Fruit fly (Drosophila melanogaster) whole organism, embryonic: ENCODE results near the gene CG43797.

Experiments
- Abd-B ChIP-seq: fragments of 200-800 bp; sonication (Bioruptor generic); optimal IDR thresholded peaks from 2 replicates; lab custom pipeline; 2018; ENCODE audit warnings: missing biosample characterization, mild to moderate bottlenecking, missing genetic modification characterization, moderate library complexity
- CG10267 ChIP-seq: fragments of 200-800 bp; sonication (Bioruptor generic); optimal IDR thresholded peaks from 2 replicates; lab custom pipeline; 2018; ENCODE audit warnings: missing biosample characterization, mild to moderate bottlenecking, missing genetic modification characterization, moderate library complexity
- CG11093 ChIP-seq: fragments of 200-800 bp; sonication (Bioruptor generic); IDR thresholded peaks from 3 replicates; pipeline ENCODE4 v1.3.6; 2022; ENCODE audit warnings: missing biosample characterization, missing genetic modification characterization
- CG13424 ChIP-seq: fragments of 200-800 bp; sonication (Bioruptor generic); optimal IDR thresholded peaks from 2 replicates; lab custom pipeline; 2019; ENCODE audit warnings: missing biosample characterization, mild to moderate bottlenecking, missing genetic modification characterization, moderate library complexity
- CG13775 ChIP-seq: fragments of 200-800 bp; sonication (Bioruptor generic); optimal IDR thresholded peaks from 3 replicates; lab custom pipeline; 2017; ENCODE audit warnings: missing biosample characterization, mild to moderate bottlenecking, missing genetic modification characterization
- CG15011 ChIP-seq: fragments of 200-800 bp; sonication (Bioruptor generic); optimal IDR thresholded peaks from 3 replicates; lab custom pipeline; 2018; ENCODE audit warnings: missing biosample characterization, mild to moderate bottlenecking, missing genetic modification characterization
- CG18764 ChIP-seq: fragments of 200-800 bp; sonication (Bioruptor generic); optimal IDR thresholded peaks from 3 replicates; lab custom pipeline; 2016; ENCODE audit warnings: missing biosample characterization, missing genetic modification characterization
- CG3995 ChIP-seq: fragments of 200-800 bp; sonication (Bioruptor generic); optimal IDR thresholded peaks from 3 replicates; lab custom pipeline; 2016; ENCODE audit warnings: missing biosample characterization, missing genetic modification characterization
- CG5245 ChIP-seq: fragments of 200-800 bp; sonication (Bioruptor generic); optimal IDR thresholded peaks from 3 replicates; lab custom pipeline; 2016; ENCODE audit warnings: missing biosample characterization, missing genetic modification characterization
- CG6175 ChIP-seq: fragments of 200-800 bp; sonication (Bioruptor generic); IDR thresholded peaks from 3 replicates; pipeline ENCODE4 v1.3.6; 2022; ENCODE audit warnings: missing biosample characterization, missing genetic modification characterization
- CG6854 ChIP-seq: fragments of 200-800 bp; sonication (Bioruptor generic); optimal IDR thresholded peaks from 3 replicates; lab custom pipeline; 2017; ENCODE audit warnings: missing biosample characterization, mild to moderate bottlenecking, missing genetic modification characterization
- CG7357 ChIP-seq: fragments of 200-800 bp; sonication (Bioruptor generic); IDR thresholded peaks from 3 replicates; pipeline ENCODE4 v1.3.6; 2022; ENCODE audit warnings: missing biosample characterization, missing genetic modification characterization
- CG7839 ChIP-seq: fragments of 200-800 bp; sonication (Bioruptor generic); optimal IDR thresholded peaks from 3 replicates; lab custom pipeline; 2018; ENCODE audit warnings: missing biosample characterization, mild to moderate bottlenecking, missing genetic modification characterization, moderate library complexity
- CG8281 ChIP-seq: fragments of 200-800 bp; sonication (Bioruptor generic); optimal IDR thresholded peaks from 2 replicates; lab custom pipeline; 2018; ENCODE audit warnings: missing biosample characterization, mild to moderate bottlenecking, missing genetic modification characterization, moderate library complexity
- CG8388 ChIP-seq: fragments of 200-800 bp; sonication (Bioruptor generic); optimal IDR thresholded peaks from 2 replicates; lab custom pipeline; 2019; ENCODE audit warnings: missing biosample characterization, mild to moderate bottlenecking, missing genetic modification characterization, moderate library complexity
- CG8478 ChIP-seq: fragments of >200 bp; optimal IDR thresholded peaks from 2 replicates; lab custom pipeline; 2018
- CG9437 ChIP-seq: fragments of 200-800 bp; sonication (Bioruptor generic); optimal IDR thresholded peaks from 2 replicates; lab custom pipeline; 2018; ENCODE audit warnings: missing biosample characterization, mild to moderate bottlenecking, missing genetic modification characterization
- CG9727 ChIP-seq: fragments of 200-800 bp; sonication (Bioruptor generic); optimal IDR thresholded peaks from 3 replicates; lab custom pipeline; 2017; ENCODE audit warnings: missing biosample characterization, mild to moderate bottlenecking, missing genetic modification characterization
- Dbx ChIP-seq: fragments of 200-800 bp; sonication (Bioruptor generic); IDR thresholded peaks from 3 replicates; pipeline ENCODE4 v1.3.6; 2022; ENCODE audit warnings: missing biosample characterization, missing genetic modification characterization
- H15 ChIP-seq: fragments of 200-800 bp; sonication (Bioruptor generic); IDR thresholded peaks from 3 replicates; pipeline ENCODE4 v1.3.6; 2022; ENCODE audit warnings: missing biosample characterization, missing genetic modification characterization
- HLH3B ChIP-seq: fragments of 200-800 bp; sonication (Bioruptor generic); IDR thresholded peaks from 2 replicates; pipeline ENCODE4 v1.3.6; 2022; ENCODE audit warnings: missing biosample characterization, missing genetic modification characterization
- Hsf ChIP-seq: fragments of 200-800 bp; sonication (Bioruptor generic); optimal IDR thresholded peaks from 3 replicates; lab custom pipeline; 2016; ENCODE audit warnings: missing biosample characterization, missing genetic modification characterization
- NC2β ChIP-seq: fragments of 200-800 bp; sonication (Bioruptor generic); optimal IDR thresholded peaks from 2 replicates; lab custom pipeline; 2016; ENCODE audit warnings: missing biosample characterization, missing genetic modification characterization
- Neu2 ChIP-seq: fragments of 200-800 bp; sonication (Bioruptor generic); optimal IDR thresholded peaks from 3 replicates; lab custom pipeline; 2016; ENCODE audit warnings: missing biosample characterization, missing genetic modification characterization, borderline replicate concordance
- Spps ChIP-seq: fragments of 200-800 bp; sonication (Bioruptor generic); optimal IDR thresholded peaks from 2 replicates; lab custom pipeline; 2018; ENCODE audit warnings: missing biosample characterization, mild to moderate bottlenecking, missing genetic modification characterization
- ac ChIP-seq: fragments of 200-800 bp; sonication (Bioruptor generic); optimal IDR thresholded peaks from 3 replicates; lab custom pipeline; 2017; ENCODE audit warnings: missing biosample characterization, mild to moderate bottlenecking, missing genetic modification characterization
- aop ChIP-seq: fragments of 200-800 bp; sonication (Bioruptor generic); IDR thresholded peaks from 2 replicates; pipeline ENCODE4 v1.3.6; 2022; ENCODE audit warnings: missing biosample characterization, missing genetic modification characterization
- ase ChIP-seq: fragments of 200-800 bp; sonication (Bioruptor generic); IDR thresholded peaks from 3 replicates; pipeline ENCODE4 v1.3.6; 2022; ENCODE audit warnings: missing biosample characterization, missing genetic modification characterization
- br ChIP-seq: fragments of >200 bp; optimal IDR thresholded peaks from 2 replicates; lab custom pipeline; 2017
- fd102C ChIP-seq: fragments of 200-800 bp; sonication (Bioruptor generic); optimal IDR thresholded peaks from 2 replicates; lab custom pipeline; 2018; ENCODE audit warnings: missing biosample characterization, mild to moderate bottlenecking, missing genetic modification characterization, moderate library complexity
- fru ChIP-seq: fragments of >200 bp; optimal IDR thresholded peaks from 2 replicates; lab custom pipeline; 2017
- gcm ChIP-seq: fragments of 200-800 bp; sonication (Bioruptor generic); optimal IDR thresholded peaks from 2 replicates; lab custom pipeline; 2019; ENCODE audit warnings: missing biosample characterization, mild to moderate bottlenecking, missing genetic modification characterization, moderate library complexity
- gem ChIP-seq: fragments of 200-800 bp; sonication (Bioruptor generic); optimal IDR thresholded peaks from 2 replicates; lab custom pipeline; 2019; ENCODE audit warnings: missing biosample characterization, mild to moderate bottlenecking, missing genetic modification characterization, moderate library complexity
- gsb-n ChIP-seq: fragments of 200-800 bp; sonication (Bioruptor generic); optimal IDR thresholded peaks from 3 replicates; lab custom pipeline; 2018; ENCODE audit warnings: missing biosample characterization, mild to moderate bottlenecking, missing genetic modification characterization
- insv ChIP-seq, 2 experiments: fragments of 200-800 bp; sonication (Bioruptor generic); optimal IDR thresholded peaks; 3 replicates each; lab custom pipeline; 2016 to 2018; ENCODE audit warnings: missing biosample characterization in 2 of 2, missing genetic modification characterization in 2 of 2
- kay ChIP-seq: fragments of 200-800 bp; sonication (Bioruptor generic); optimal IDR thresholded peaks from 2 replicates; lab custom pipeline; 2016; ENCODE audit warnings: missing biosample characterization, missing genetic modification characterization
- nau ChIP-seq: fragments of 200-800 bp; sonication (Bioruptor generic); optimal IDR thresholded peaks from 3 replicates; lab custom pipeline; 2017; ENCODE audit warnings: missing biosample characterization, mild to moderate bottlenecking, missing genetic modification characterization, missing genetic modification reagents
- nerfin-1 ChIP-seq: fragments of 200-800 bp; sonication (Bioruptor generic); optimal IDR thresholded peaks from 3 replicates; lab custom pipeline; 2019; ENCODE audit warnings: missing biosample characterization, mild to moderate bottlenecking, missing genetic modification characterization, moderate library complexity
- otp ChIP-seq: fragments of 200-800 bp; sonication (Bioruptor generic); IDR thresholded peaks from 3 replicates; pipeline ENCODE4, ENCODE4 v1.3.6; 2022; ENCODE audit warnings: missing biosample characterization, missing genetic modification characterization
- prd ChIP-seq, 3 experiments: fragments of >200 bp in 2 of 3; fragments of 200-800 bp in 1 of 3; sonication (Bioruptor generic) in 1 of 3; optimal IDR thresholded peaks in 2 of 3; IDR thresholded peaks in 1 of 3; 2 replicates in 2 of 3; 3 replicates in 1 of 3; pipeline versions ENCODE4 v1.3.6 to Lab custom; 2017 to 2022; ENCODE audit warnings: missing biosample characterization in 1 of 3, missing genetic modification characterization in 1 of 3
- ro ChIP-seq: fragments of 200-800 bp; sonication (Bioruptor generic); IDR thresholded peaks from 2 replicates; pipeline ENCODE4 v1.3.6; 2022; ENCODE audit warnings: missing biosample characterization, missing genetic modification characterization
- run ChIP-seq: fragments of 200-800 bp; sonication (Bioruptor generic); optimal IDR thresholded peaks from 3 replicates; lab custom pipeline; 2018; ENCODE audit warnings: missing biosample characterization, mild to moderate bottlenecking, missing genetic modification characterization
- so ChIP-seq: fragments of 200-800 bp; sonication (Bioruptor generic); IDR thresholded peaks from 3 replicates; pipeline ENCODE4 v1.3.6; 2022; ENCODE audit warnings: missing biosample characterization, missing genetic modification characterization
- tgo ChIP-seq: fragments of 200-800 bp; sonication (Bioruptor generic); IDR thresholded peaks from 3 replicates; pipeline ENCODE4 v1.3.6; 2022; ENCODE audit warnings: missing biosample characterization, missing genetic modification characterization
- trh ChIP-seq: fragments of 200-800 bp; sonication (Bioruptor generic); optimal IDR thresholded peaks from 2 replicates; lab custom pipeline; 2016; ENCODE audit warnings: missing biosample characterization, missing genetic modification characterization
- vnd ChIP-seq: fragments of 200-800 bp; sonication (Bioruptor generic); IDR thresholded peaks from 3 replicates; pipeline ENCODE4 v1.3.6; 2022; ENCODE audit warnings: missing biosample characterization, missing genetic modification characterization; ENCODE audit not compliant: partially characterized antibody

Gene CG43797

DNA sequence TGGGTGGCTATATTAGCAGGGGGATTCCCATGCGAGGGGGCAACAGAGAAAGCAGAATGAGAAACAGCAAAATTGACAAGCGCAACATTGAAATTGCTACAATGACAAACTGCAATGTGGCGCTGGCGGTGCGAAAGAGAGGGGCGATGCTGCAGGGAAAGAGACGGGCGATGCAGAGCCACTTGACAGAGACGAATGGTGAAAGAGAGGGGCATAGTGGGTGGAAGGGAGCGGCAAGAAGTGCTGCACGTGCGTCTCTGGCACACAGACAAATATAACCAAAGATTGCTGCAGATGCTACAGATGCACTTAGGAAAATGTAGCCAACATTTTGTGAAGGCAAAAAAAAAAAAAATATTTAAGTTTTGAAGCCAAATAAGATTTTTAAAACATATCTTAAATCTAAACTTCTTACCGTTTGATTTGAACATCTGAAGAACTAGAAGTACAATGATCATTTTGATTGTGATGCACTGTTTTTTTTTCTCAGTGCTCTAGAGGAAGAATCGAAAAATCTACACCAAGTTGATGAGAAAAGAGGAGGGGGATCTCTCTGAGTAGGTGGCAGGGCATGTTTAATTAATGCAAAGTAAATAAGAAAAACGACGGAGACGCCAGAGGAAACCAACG is 45.5 kb downstream of the CG43797 start (continued):
- TF ChIP-seq otp (peak; percentile 65; the same call in 1 of the 3 replicates), H15 (GFP tag; lab: Robert Waterston, UW) (0 out of 3 replicates have a peak, but pooled peaks have one; percentile 47), kay (GFP tag; lab: Kevin White, UChicago) (no peak), insv (GFP tag; optimal IDR thresholded peaks at IDR 0.05; lab: Kevin White, UChicago) (no peak), CG13424 (peak; percentile 54), CG8281 (tag; lab: Kevin White, UChicago) (no peak), gem (peak; percentile 86), HLH3B (GFP tag; lab: Robert Waterston, UW) (peak; percentile 73), CG8388 (peak; percentile 79), run (tag; lab: Kevin White, UChicago) (no peak), CG9727 (peak; percentile 69), Hsf (GFP tag; lab: Kevin White, UChicago) (peak; percentile 58), CG15011 (GFP tag; lab: Kevin White, UChicago) (no peak), gsb-n (peak; percentile 79), nau (GFP tag; lab: Kevin White, UChicago) (no peak), Dbx (no peak), ro (GFP tag; lab: Robert Waterston, UW) (peak; percentile 17; the same call in 1 of the 2 replicates), br (no peak), CG13775 (GFP tag; lab: Kevin White, UChicago) (peak; percentile 46), vnd (GFP tag; lab: Robert Waterston, UW) (no peak), nerfin-1 (peak; percentile 51), CG6175 (GFP tag; lab: Robert Waterston, UW) (no peak), ac (GFP tag; lab: Kevin White, UChicago) (peak; percentile 16), CG8478 (lab: Kevin White, UChicago) (no peak), CG18764 (GFP tag; lab: Kevin White, UChicago) (peak; percentile 25), tgo (no peak; the same call in 2 of the 3 replicates), CG6854 (GFP tag; lab: Kevin White, UChicago) (no peak), CG11093 (GFP tag; lab: Robert Waterston, UW) (0 out of 3 replicates have a peak, but pooled peaks have one; percentile 36), CG7839 (peak; percentile 63), CG3995 (GFP tag; lab: Kevin White, UChicago) (no peak), NC2β (GFP tag; lab: Kevin White, UChicago) (peak; percentile 75), Neu2 (GFP tag; lab: Kevin White, UChicago) (no peak), CG10267 (tag; lab: Kevin White, UChicago) (peak; percentile 62), trh (GFP tag; lab: Kevin White, UChicago) (peak; percentile 18), CG7357 (GFP tag; lab: Robert Waterston, UW) (peak; percentile 21; the same call in 1 of the 3 replicates), ase (GFP tag; lab: Robert Waterston, UW) (peak; percentile 44; the same call in 1 of the 3 replicates), Abd-B (no peak), CG5245 (GFP tag; lab: Kevin White, UChicago) (peak; percentile 47), Spps (tag; lab: Kevin White, UChicago) (peak; percentile 58), fd102C (GFP tag; lab: Kevin White, UChicago) (no peak), so (GFP tag; lab: Robert Waterston, UW) (peak; percentile 41; the same call in 1 of the 3 replicates), gcm (GFP tag; lab: Kevin White, UChicago) (peak; percentile 50), CG9437 (peak; percentile 33), prd (optimal IDR thresholded peaks at IDR 0.05; lab: Kevin White, UChicago) (no peak), prd (GFP tag; IDR thresholded peaks at IDR 0.05; lab: Robert Waterston, UW) (peak; percentile 77; the same call in 2 of the 3 replicates), aop (GFP tag; lab: Robert Waterston, UW) (0 out of 2 replicates have a peak, but pooled peaks have one; percentile 15), fru (lab: Kevin White, UChicago) (no peak)
